Fruit fly (Drosophila melanogaster): ENCODE data around the gene Hem.

dm6 chr3L:22262797-22263423 is 25.1 kb downstream of the Hem start, which contains the start of the genes Rich and Ddx1:
- TF ChIP-seq ttk (optimal IDR thresholded peaks at IDR 0.05) (no peak), h (optimal IDR thresholded peaks at IDR 0.05) (no peak), Sin3A (optimal IDR thresholded peaks at IDR 0.05) (no peak), psq (optimal IDR thresholded peaks at IDR 0.05) (no peak)

Measured in Kc167 (cell line).